Worm (Caenorhabditis elegans): Measurements from ENCODE around the gene K06A9.3.

Gene K06A9.3

ce11 chrX:1529013-1529412 lies 6.1 kb downstream of the K06A9.3 start:
- TF ChIP-seq hmg-1.1 (GFP tag; IDR thresholded peaks at IDR 0.05) (peak; percentile 67), mdl-1 (tag; optimal IDR thresholded peaks at IDR 0.05) (peak in 1 of 2 experiments; percentile 1), mep-1 (tag; optimal IDR thresholded peaks at IDR 0.05) (peak; percentile 41), hlh-11 (tag; optimal IDR thresholded peaks at IDR 0.05) (peak; percentile 25), spr-1 (tag; optimal IDR thresholded peaks at IDR 0.05) (no peak), set-16 (GFP tag; IDR thresholded peaks at IDR 0.05) (peak; percentile 78), hlh-30 (tag; optimal IDR thresholded peaks at IDR 0.05; ENCODE audit: insufficient read depth) (peak; percentile 63), mdt-29 (GFP tag; IDR thresholded peaks at IDR 0.05) (no peak), nhr-6 (tag; optimal IDR thresholded peaks at IDR 0.05) (peak; percentile 16)

ce11 chrX:1528107-1528506 lies 7.1 kb downstream of the K06A9.3 start:
- TF ChIP-seq lin-38 (GFP tag; IDR thresholded peaks at IDR 0.05) (no peak), lin-39 (tag; optimal IDR thresholded peaks at IDR 0.05) (no peak), lsy-2 (tag; optimal IDR thresholded peaks at IDR 0.05) (no peak), spr-3 (GFP tag; optimal IDR thresholded peaks at IDR 0.05) (no peak), unc-130 (GFP tag; optimal IDR thresholded peaks at IDR 0.05) (no peak), snpc-4 (tag; optimal IDR thresholded peaks at IDR 0.05) (no peak), lin-13 (GFP tag; optimal IDR thresholded peaks at IDR 0.05) (no peak), ceh-28 (tag; optimal IDR thresholded peaks at IDR 0.05) (no peak), lin-29 (GFP tag; IDR thresholded peaks at IDR 0.05) (no peak), spr-1 (tag; optimal IDR thresholded peaks at IDR 0.05) (no peak)

- TF ChIP-seq snpc-4 (tag; optimal IDR thresholded peaks at IDR 0.05) = no peak
- TF ChIP-seq dve-1 (tag; optimal IDR thresholded peaks at IDR 0.05; ENCODE audit: insufficient read depth) = peak; percentile 79
- TF ChIP-seq mep-1 (tag; optimal IDR thresholded peaks at IDR 0.05) = peak; percentile 7
- TF ChIP-seq hlh-11 (tag; optimal IDR thresholded peaks at IDR 0.05) = peak; percentile 39
- 0 out of 2 replicates have a peak, but pooled peaks have one; percentile 22 for TF ChIP-seq hmg-1.1 (GFP tag; IDR thresholded peaks at IDR 0.05)
- TF ChIP-seq hlh-30 (tag; optimal IDR thresholded peaks at IDR 0.05; ENCODE audit: insufficient read depth) = peak; percentile 75
- TF ChIP-seq daf-16 (GFP tag; optimal IDR thresholded peaks at IDR 0.05) = no peak
- TF ChIP-seq daf-16 (tag; optimal IDR thresholded peaks at IDR 0.05) = peak; percentile 34
- TF ChIP-seq php-3 (GFP tag; IDR thresholded peaks at IDR 0.05) = 0 out of 2 replicates have a peak, but pooled peaks have one; percentile 10
- TF ChIP-seq lsy-2 (tag; optimal IDR thresholded peaks at IDR 0.05) = peak in 1 of 2 experiments; percentile 7
- peak; percentile 19 for TF ChIP-seq nhr-77 (tag; optimal IDR thresholded peaks at IDR 0.05)
- peak; percentile 87 for TF ChIP-seq nhr-28 (tag; optimal IDR thresholded peaks at IDR 0.05)
- peak in 1 of 2 experiments; percentile 35 for TF ChIP-seq mdl-1 (tag; optimal IDR thresholded peaks at IDR 0.05)
- TF ChIP-seq mxl-3 (GFP tag; optimal IDR thresholded peaks at IDR 0.05) = peak; percentile 6
- no peak for TF ChIP-seq lin-15B (tag; optimal IDR thresholded peaks at IDR 0.05)
- TF ChIP-seq ZK546.5 (tag; optimal IDR thresholded peaks at IDR 0.05) = no peak
Observed at ce11 chrX:1527338-1527737, 7.8 kb downstream of the K06A9.3 start.

- TF ChIP-seq mdl-1 (tag; optimal IDR thresholded peaks at IDR 0.05) (no peak), dpl-1 (GFP tag; optimal IDR thresholded peaks at IDR 0.05) (no peak), hlh-30 (tag; optimal IDR thresholded peaks at IDR 0.05; ENCODE audit: insufficient read depth) (peak; percentile 78), nhr-28 (tag; optimal IDR thresholded peaks at IDR 0.05) (peak; percentile 51), pqm-1 (tag; optimal IDR thresholded peaks at IDR 0.05) (peak; percentile 2), ceh-28 (tag; optimal IDR thresholded peaks at IDR 0.05) (peak; percentile 48), ztf-11 (tag; optimal IDR thresholded peaks at IDR 0.05) (no peak), unc-62 (GFP tag; optimal IDR thresholded peaks at IDR 0.05 in 1 of 2) (peak in 1 of 2 experiments; percentile 86), unc-62 (tag; optimal IDR thresholded peaks at IDR 0.05) (no peak)
Observed at ce11 chrX:1525511-1526172, 9.5 kb downstream of the K06A9.3 start.

ce11 chrX:1524559-1524958 lies 10.6 kb downstream of the K06A9.3 start:
- TF ChIP-seq ceh-82 (tag; optimal IDR thresholded peaks at IDR 0.05) (no peak), set-16 (GFP tag; IDR thresholded peaks at IDR 0.05) (peak; percentile 53), lin-15B (tag; optimal IDR thresholded peaks at IDR 0.05) (no peak), lim-7 (GFP tag; IDR thresholded peaks at IDR 0.05) (no peak), dve-1 (tag; optimal IDR thresholded peaks at IDR 0.05; ENCODE audit: insufficient read depth) (peak; percentile 40), unc-62 (GFP tag; optimal IDR thresholded peaks at IDR 0.05 in 1 of 2) (peak in 1 of 2 experiments; percentile 64), unc-62 (tag; optimal IDR thresholded peaks at IDR 0.05) (no peak), ama-1 (optimal IDR thresholded peaks at IDR 0.05) (no peak), nhr-41 (GFP tag; IDR thresholded peaks at IDR 0.05) (no peak), mep-1 (tag; optimal IDR thresholded peaks at IDR 0.05) (peak; percentile 76), mes-2 (tag; optimal IDR thresholded peaks at IDR 0.05; ENCODE audit: poor library complexity, severe bottlenecking) (peak; percentile 65), aha-1 (tag) (peak; percentile 81), rbr-2 (tag; optimal IDR thresholded peaks at IDR 0.05) (peak; percentile 48), R02D3.7 (tag; optimal IDR thresholded peaks at IDR 0.05) (no peak), lsy-2 (tag; optimal IDR thresholded peaks at IDR 0.05) (peak in 1 of 2 experiments; percentile 62), snpc-4 (tag; optimal IDR thresholded peaks at IDR 0.05) (no peak), dmd-6 (GFP tag; IDR thresholded peaks at IDR 0.05) (0 out of 2 replicates have a peak, but pooled peaks have one; percentile 17), hlh-30 (tag; optimal IDR thresholded peaks at IDR 0.05; ENCODE audit: insufficient read depth) (peak; percentile 78), F37D6.2 (tag; optimal IDR thresholded peaks at IDR 0.05) (peak; percentile 7)
